Fruit fly (Drosophila melanogaster) whole organism, adult: ENCODE results near the gene eRF1.

Experiments used
- CG7101 ChIP-seq: fragments of 200-800 bp; sonication (Bioruptor generic); optimal IDR thresholded peaks from 2 replicates; lab custom pipeline; 2018; ENCODE audit warnings: missing biosample characterization, mild to moderate bottlenecking, missing genetic modification characterization, moderate library complexity
- toe ChIP-seq: fragments of 200-800 bp; sonication (Bioruptor generic); optimal IDR thresholded peaks from 2 replicates; lab custom pipeline; 2016; ENCODE audit warnings: missing biosample characterization, missing genetic modification characterization

dm6 chr3L:20316956-20317589 lies 31.1 kb upstream of the eRF1 start, which contains the start of gene Spn77Ba:
- TF ChIP-seq CG7101 (no peak), toe (peak; percentile 4)
